Fruit fly (Drosophila melanogaster) whole organism, prepupa: ENCODE measurements around the gene CG32052.

Experiments used
- Blimp-1 ChIP-seq: fragments of 200-800 bp; sonication (Bioruptor generic); optimal IDR thresholded peaks from 3 replicates; lab custom pipeline; 2017; ENCODE audit warnings: missing biosample characterization, missing genetic modification characterization, mild to moderate bottlenecking, moderate library complexity, missing genetic modification reagents
- CG10631 ChIP-seq: fragments of 200-800 bp; sonication (Bioruptor generic); optimal IDR thresholded peaks from 2 replicates; lab custom pipeline; 2016; ENCODE audit warnings: missing biosample characterization, missing genetic modification characterization
- CG10669 ChIP-seq: fragments of 200-800 bp; sonication (Bioruptor generic); optimal IDR thresholded peaks from 3 replicates; lab custom pipeline; 2018; ENCODE audit warnings: missing biosample characterization, mild to moderate bottlenecking, missing genetic modification characterization, moderate library complexity
- CG11762 ChIP-seq: fragments of 200-800 bp; sonication (Bioruptor generic); optimal IDR thresholded peaks from 3 replicates; lab custom pipeline; 2016; ENCODE audit warnings: missing biosample characterization, missing genetic modification characterization; ENCODE audit not compliant: insufficient read depth
- CG11902 ChIP-seq: fragments of 200-800 bp; sonication (Bioruptor generic); optimal IDR thresholded peaks from 3 replicates; lab custom pipeline; 2016; ENCODE audit warnings: missing biosample characterization, missing genetic modification characterization
- CG15336 ChIP-seq: fragments of 200-800 bp; sonication (Bioruptor generic); IDR thresholded peaks from 2 replicates; pipeline ENCODE4 v1.3.6; 2022; ENCODE audit warnings: missing biosample characterization, missing genetic modification characterization
- CG1621 ChIP-seq: fragments of 200-800 bp; sonication (Bioruptor generic); optimal IDR thresholded peaks from 3 replicates; lab custom pipeline; 2018; ENCODE audit warnings: missing biosample characterization, mild to moderate bottlenecking, missing genetic modification characterization
- CG16779 ChIP-seq: fragments of 200-800 bp; sonication (Bioruptor generic); optimal IDR thresholded peaks from 3 replicates; lab custom pipeline; 2017; ENCODE audit warnings: missing biosample characterization, mild to moderate bottlenecking, missing genetic modification characterization
- CG3032 ChIP-seq: fragments of 200-800 bp; optimal IDR thresholded peaks from 2 replicates; lab custom pipeline; 2019; ENCODE audit warnings: missing biosample characterization, mild to moderate bottlenecking, missing genetic modification characterization, moderate library complexity
- CG31627 ChIP-seq: fragments of 200-800 bp; sonication (Bioruptor generic); optimal IDR thresholded peaks from 3 replicates; lab custom pipeline; 2016; ENCODE audit warnings: missing biosample characterization, missing genetic modification characterization
- CG32006 ChIP-seq: fragments of 200-800 bp; sonication (Bioruptor generic); optimal IDR thresholded peaks from 3 replicates; lab custom pipeline; 2017; ENCODE audit warnings: missing biosample characterization, mild to moderate bottlenecking, missing genetic modification characterization
- CG4318 ChIP-seq: fragments of 200-800 bp; sonication (Bioruptor generic); optimal IDR thresholded peaks from 3 replicates; lab custom pipeline; 2017; ENCODE audit warnings: missing biosample characterization, mild to moderate bottlenecking, missing genetic modification characterization
- CG6276 ChIP-seq: fragments of 200-800 bp; sonication (Bioruptor generic); optimal IDR thresholded peaks from 2 replicates; lab custom pipeline; 2017; ENCODE audit warnings: missing biosample characterization, mild to moderate bottlenecking, missing genetic modification characterization
- CG6792 ChIP-seq: fragments of 200-800 bp; sonication (Bioruptor generic); optimal IDR thresholded peaks from 3 replicates; lab custom pipeline; 2016; ENCODE audit warnings: missing biosample characterization, missing genetic modification characterization
- CG7368 ChIP-seq: fragments of 200-800 bp; sonication (Bioruptor generic); optimal IDR thresholded peaks from 3 replicates; lab custom pipeline; 2016; ENCODE audit warnings: missing biosample characterization, missing genetic modification characterization
- CG8119 ChIP-seq: fragments of 200-800 bp; sonication (Bioruptor generic); IDR thresholded peaks from 3 replicates; pipeline ENCODE4 v1.3.6; 2022; ENCODE audit warnings: missing biosample characterization, missing genetic modification characterization
- CG8319 ChIP-seq: fragments of 200-800 bp; sonication (Bioruptor generic); optimal IDR thresholded peaks from 3 replicates; lab custom pipeline; 2016; ENCODE audit warnings: missing biosample characterization, missing genetic modification characterization
- CG8632 ChIP-seq: fragments of 200-800 bp; sonication (Bioruptor generic); optimal IDR thresholded peaks from 3 replicates; lab custom pipeline; 2016; ENCODE audit warnings: missing biosample characterization, missing genetic modification characterization
- Eip75B ChIP-seq: fragments of 200-800 bp; sonication (Bioruptor generic); optimal IDR thresholded peaks from 3 replicates; lab custom pipeline; 2016; ENCODE audit warnings: missing biosample characterization, missing genetic modification characterization
- Eip78C ChIP-seq: fragments of 200-800 bp; sonication (Bioruptor generic); peaks from one replicate; lab custom pipeline; 2016; ENCODE audit warnings: missing biosample characterization, missing genetic modification characterization
- Ets21C ChIP-seq: fragments of 200-800 bp; sonication (Bioruptor generic); optimal IDR thresholded peaks from 3 replicates; lab custom pipeline; 2016; ENCODE audit warnings: missing biosample characterization, missing genetic modification characterization
- Ets96B ChIP-seq: fragments of 200-800 bp; optimal IDR thresholded peaks from 2 replicates; lab custom pipeline; 2019; ENCODE audit warnings: missing biosample characterization, mild to moderate bottlenecking, missing genetic modification characterization, moderate library complexity
- Gug ChIP-seq: fragments of 200-800 bp; sonication (Bioruptor generic); IDR thresholded peaks from 2 replicates; pipeline ENCODE4 v1.3.6; 2022; ENCODE audit warnings: missing biosample characterization, missing genetic modification characterization
- Hr38 ChIP-seq: sonication (Bioruptor generic); optimal IDR thresholded peaks from 2 replicates; lab custom pipeline; 2016; ENCODE audit warnings: missing biosample characterization, missing genetic modification characterization
- Hr39 ChIP-seq: fragments of 200-800 bp; sonication (Bioruptor generic); optimal IDR thresholded peaks from 2 replicates; lab custom pipeline; 2016; ENCODE audit warnings: missing biosample characterization, missing genetic modification characterization
- Hr4 ChIP-seq: fragments of 200-800 bp; sonication (Bioruptor generic); optimal IDR thresholded peaks from 3 replicates; lab custom pipeline; 2016; ENCODE audit warnings: missing biosample characterization, missing genetic modification characterization
- OdsH ChIP-seq: fragments of 200-800 bp; sonication (Bioruptor generic); optimal IDR thresholded peaks from 3 replicates; lab custom pipeline; 2016; ENCODE audit warnings: missing biosample characterization, missing genetic modification characterization
- Sox102F ChIP-seq: fragments of 200-800 bp; sonication (Bioruptor generic); optimal IDR thresholded peaks from 2 replicates; lab custom pipeline; 2016; ENCODE audit warnings: missing biosample characterization, mild to moderate bottlenecking, missing genetic modification characterization
- Sox14 ChIP-seq: fragments of 200-800 bp; sonication (Bioruptor generic); optimal IDR thresholded peaks from 3 replicates; lab custom pipeline; 2016; ENCODE audit warnings: missing biosample characterization, missing genetic modification characterization
- Sox15 ChIP-seq: fragments of 200-800 bp; sonication (Bioruptor generic); optimal IDR thresholded peaks from 3 replicates; lab custom pipeline; 2016; ENCODE audit warnings: missing biosample characterization, missing genetic modification characterization
- acj6 ChIP-seq: fragments of 200-800 bp; sonication (Bioruptor generic); optimal IDR thresholded peaks from 3 replicates; lab custom pipeline; 2016; ENCODE audit warnings: missing biosample characterization, missing genetic modification characterization
- cyc ChIP-seq: fragments of 200-800 bp; sonication (Bioruptor generic); optimal IDR thresholded peaks from 3 replicates; lab custom pipeline; 2016; ENCODE audit warnings: missing biosample characterization, missing genetic modification characterization
- dac ChIP-seq: fragments of 200-800 bp; sonication (Bioruptor generic); optimal IDR thresholded peaks from 2 replicates; lab custom pipeline; 2017; ENCODE audit warnings: missing biosample characterization, mild to moderate bottlenecking, missing genetic modification characterization
- dsx ChIP-seq: fragments of 200-800 bp; optimal IDR thresholded peaks from 3 replicates; lab custom pipeline; 2019; ENCODE audit warnings: missing biosample characterization, mild to moderate bottlenecking, missing genetic modification characterization, moderate library complexity; ENCODE audit not compliant: poor library complexity, severe bottlenecking
- esn ChIP-seq: fragments of 200-800 bp; sonication (Bioruptor generic); optimal IDR thresholded peaks from 2 replicates; lab custom pipeline; 2016; ENCODE audit warnings: missing biosample characterization, mild to moderate bottlenecking, missing genetic modification characterization, moderate library complexity
- fd59A ChIP-seq: fragments of 200-800 bp; sonication (Bioruptor generic); optimal IDR thresholded peaks from 2 replicates; lab custom pipeline; 2017; ENCODE audit warnings: missing biosample characterization, mild to moderate bottlenecking, missing genetic modification characterization, missing genetic modification reagents
- fd85E ChIP-seq: fragments of 200-800 bp; sonication (Bioruptor generic); optimal IDR thresholded peaks from 3 replicates; lab custom pipeline; 2016; ENCODE audit warnings: missing biosample characterization, missing genetic modification characterization
- fkh ChIP-seq: fragments of 200-800 bp; sonication (Bioruptor generic); optimal IDR thresholded peaks from 3 replicates; lab custom pipeline; 2017; ENCODE audit warnings: missing biosample characterization, mild to moderate bottlenecking, missing genetic modification characterization, moderate library complexity
- lz ChIP-seq: fragments of 200-800 bp; sonication (Bioruptor generic); optimal IDR thresholded peaks from 3 replicates; lab custom pipeline; 2016; ENCODE audit warnings: missing biosample characterization, missing genetic modification characterization
- net ChIP-seq: fragments of 200-800 bp; sonication (Bioruptor generic); optimal IDR thresholded peaks from 3 replicates; lab custom pipeline; 2016; ENCODE audit warnings: missing biosample characterization, missing genetic modification characterization
- pdm3 ChIP-seq: fragments of 200-800 bp; sonication (Bioruptor generic); optimal IDR thresholded peaks from 3 replicates; lab custom pipeline; 2016; ENCODE audit warnings: missing biosample characterization, missing genetic modification characterization
- salr ChIP-seq, 2 experiments: fragments of 200-800 bp; sonication (Bioruptor generic); optimal IDR thresholded peaks; 3 replicates each; lab custom pipeline; 2016 to 2018; ENCODE audit warnings: missing biosample characterization in 2 of 2, missing genetic modification characterization in 2 of 2, mild to moderate bottlenecking in 1 of 2
- spab ChIP-seq: fragments of 200-800 bp; sonication (Bioruptor generic); optimal IDR thresholded peaks from 2 replicates; lab custom pipeline; 2017; ENCODE audit warnings: missing biosample characterization, mild to moderate bottlenecking, missing genetic modification characterization, missing genetic modification reagents
- ss ChIP-seq, 2 experiments: fragments of 200-800 bp; sonication (Bioruptor generic); optimal IDR thresholded peaks; 2 replicates in 1 of 2; 3 replicates in 1 of 2; lab custom pipeline; 2017 to 2018; ENCODE audit warnings: mild to moderate bottlenecking in 2 of 2, missing biosample characterization in 2 of 2, missing genetic modification characterization in 2 of 2, moderate library complexity in 1 of 2
- svp ChIP-seq: fragments of 200-800 bp; sonication (Bioruptor generic); peaks from one replicate; lab custom pipeline; 2016; ENCODE audit warnings: missing biosample characterization, missing genetic modification characterization
- topi ChIP-seq: fragments of 200-800 bp; sonication (Bioruptor generic); optimal IDR thresholded peaks from 3 replicates; lab custom pipeline; 2016; ENCODE audit warnings: missing biosample characterization, missing genetic modification characterization
- vri ChIP-seq: fragments of 200-800 bp; sonication (Bioruptor generic); optimal IDR thresholded peaks from 3 replicates; lab custom pipeline; 2016; ENCODE audit warnings: missing biosample characterization, mild to moderate bottlenecking, missing genetic modification characterization

CG32052 gene

DNA sequence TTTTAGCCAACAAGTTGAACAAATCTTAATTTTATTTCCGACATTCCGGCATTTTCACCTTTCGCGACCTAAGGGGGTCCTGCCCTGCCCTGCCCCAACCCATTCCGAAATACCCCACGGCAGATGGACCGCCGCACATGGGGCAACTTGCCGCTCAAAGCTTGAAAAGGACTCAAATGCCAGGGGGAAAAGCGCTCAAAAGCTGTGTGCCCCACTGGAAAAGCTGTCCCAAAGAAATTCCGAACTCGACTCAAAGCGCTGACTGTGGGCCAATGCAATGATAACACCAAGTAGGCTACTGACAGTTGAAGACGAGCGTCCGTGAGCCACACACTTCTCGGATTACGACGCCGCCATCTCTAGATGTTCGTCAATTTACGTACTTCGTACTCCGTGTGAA, at the start of gene CG32052:
CG32052 (plus strand) TSS at position 301 of the 400 bp plus-strand sequence.
- TF ChIP-seq CG4318 (GFP tag; lab: Kevin White, UChicago) (no peak), CG8319 (GFP tag; lab: Kevin White, UChicago) (no peak), Sox15 (GFP tag; lab: Kevin White, UChicago) (no peak), CG8632 (GFP tag; lab: Kevin White, UChicago) (no peak), fd59A (GFP tag; lab: Kevin White, UChicago) (no peak), CG6792 (GFP tag; lab: Kevin White, UChicago) (no peak), Blimp-1 (GFP tag; lab: Kevin White, UChicago) (no peak), lz (GFP tag; lab: Kevin White, UChicago) (no peak), CG31627 (GFP tag; lab: Kevin White, UChicago) (no peak), spab (no peak), CG11902 (GFP tag; lab: Kevin White, UChicago) (no peak), esn (no peak), Hr4 (GFP tag; lab: Kevin White, UChicago) (no peak), OdsH (GFP tag; lab: Kevin White, UChicago) (no peak), topi (GFP tag; lab: Kevin White, UChicago) (no peak), fd85E (GFP tag; lab: Kevin White, UChicago) (no peak), CG15336 (no peak)

DNA sequence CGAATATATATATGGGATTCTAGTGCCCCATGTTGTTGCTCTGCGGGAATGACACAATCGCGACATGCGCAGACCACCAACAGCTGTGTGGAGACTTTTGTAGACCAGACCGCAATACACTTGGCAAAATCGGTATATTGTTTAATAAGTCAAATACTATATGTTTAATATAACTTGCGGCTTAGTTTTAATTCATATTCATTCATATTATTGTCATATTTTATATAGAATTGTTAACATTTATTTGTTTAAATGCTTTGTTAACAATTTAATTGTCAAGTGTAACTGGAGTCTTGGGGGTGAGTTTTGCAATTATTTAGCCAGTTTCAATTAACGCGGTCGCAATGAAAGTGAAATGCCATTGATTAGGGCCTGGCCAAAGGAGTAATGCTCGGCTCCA, 47.2 kb upstream of the CG32052 start:
- TF ChIP-seq CG15336 (peak; percentile 52), CG3032 (tag; lab: Kevin White, UChicago) (peak; percentile 50), fd59A (GFP tag; lab: Kevin White, UChicago) (no peak), vri (no peak), Sox14 (GFP tag; lab: Kevin White, UChicago) (no peak), Hr38 (GFP tag; lab: Kevin White, UChicago) (no peak), lz (GFP tag; lab: Kevin White, UChicago) (peak; percentile 18), CG1621 (no peak), Eip78C (peak; percentile 76), CG11762 (no peak), CG10669 (GFP tag; lab: Kevin White, UChicago) (peak; percentile 40), CG4318 (GFP tag; lab: Kevin White, UChicago) (peak; percentile 10), Sox15 (GFP tag; lab: Kevin White, UChicago) (no peak), Sox102F (GFP tag; lab: Kevin White, UChicago) (no peak), ss (GFP tag; optimal IDR thresholded peaks at IDR 0.05; lab: Kevin White, UChicago) (no peak), acj6 (peak; percentile 24), CG6276 (GFP tag; lab: Kevin White, UChicago) (peak; percentile 9), Ets21C (no peak), Ets96B (tag; lab: Kevin White, UChicago) (peak; percentile 51), esn (peak; percentile 39), CG7368 (GFP tag; lab: Kevin White, UChicago) (no peak), CG10631 (GFP tag; lab: Kevin White, UChicago) (peak; percentile 34), CG6792 (GFP tag; lab: Kevin White, UChicago) (peak; percentile 19), net (GFP tag; lab: Kevin White, UChicago) (no peak), svp (no peak), CG31627 (GFP tag; lab: Kevin White, UChicago) (no peak), CG8632 (GFP tag; lab: Kevin White, UChicago) (no peak), CG16779 (no peak), spab (no peak), Gug (GFP tag; lab: Robert Waterston, UW) (no peak), cyc (GFP tag; lab: Kevin White, UChicago) (no peak), dac (GFP tag; lab: Kevin White, UChicago) (no peak), dsx (GFP tag; lab: Kevin White, UChicago) (no peak), salr (GFP tag; optimal IDR thresholded peaks at IDR 0.05; lab: Kevin White, UChicago) (peak in 1 of 2 experiments; percentile 14), Hr39 (no peak), Blimp-1 (GFP tag; lab: Kevin White, UChicago) (peak; percentile 47), CG8119 (GFP tag; lab: Robert Waterston, UW) (0 out of 3 replicates have a peak, but pooled peaks have one; percentile 46), pdm3 (peak; percentile 24), fd85E (GFP tag; lab: Kevin White, UChicago) (no peak), Eip75B (GFP tag; lab: Kevin White, UChicago) (peak; percentile 38), CG11902 (GFP tag; lab: Kevin White, UChicago) (peak; percentile 18), CG8319 (GFP tag; lab: Kevin White, UChicago) (no peak), CG32006 (GFP tag; lab: Kevin White, UChicago) (peak; percentile 44), fkh (GFP tag; lab: Kevin White, UChicago) (no peak)
